Fruit fly (Drosophila melanogaster) whole organism, wandering third instar larva: ENCODE measurements around the gene Glut4EF.

Source experiments
- CG32264 ChIP-seq: fragments of 200-800 bp; sonication (Bioruptor generic); optimal IDR thresholded peaks from 2 replicates; lab custom pipeline; 2016; ENCODE audit warnings: missing biosample characterization, missing genetic modification characterization
- CG9705 ChIP-seq: fragments of 200-800 bp; sonication (Bioruptor generic); optimal IDR thresholded peaks from 2 replicates; lab custom pipeline; 2018; ENCODE audit warnings: missing biosample characterization, mild to moderate bottlenecking, missing genetic modification characterization
- CrebA ChIP-seq: fragments of 200-800 bp; sonication (Bioruptor generic); optimal IDR thresholded peaks from 2 replicates; lab custom pipeline; 2016; ENCODE audit warnings: missing biosample characterization, mild to moderate bottlenecking, missing genetic modification characterization, borderline replicate concordance
- Dfd ChIP-seq: fragments of >200 bp; optimal IDR thresholded peaks from 2 replicates; lab custom pipeline; 2017; ENCODE audit warnings: missing biosample characterization, missing genetic modification characterization
- Dif ChIP-seq: fragments of 200-275, 200-300 bp; sonication (Bioruptor generic); optimal IDR thresholded peaks from 2 replicates; lab custom pipeline; 2018; ENCODE audit warnings: missing biosample characterization, missing genetic modification characterization; ENCODE audit not compliant: partially characterized antibody
- GATAd ChIP-seq: sonication (Bioruptor generic); optimal IDR thresholded peaks from 2 replicates; lab custom pipeline; 2016; ENCODE audit warnings: missing biosample characterization, missing genetic modification characterization
- Hr78 ChIP-seq: fragments of >200 bp; optimal IDR thresholded peaks from 2 replicates; lab custom pipeline; 2017; ENCODE audit warnings: missing biosample characterization, missing genetic modification characterization
- Hr83 ChIP-seq: fragments of 200-300 bp; sonication (Bioruptor generic); optimal IDR thresholded peaks from 2 replicates; lab custom pipeline; 2016; ENCODE audit warnings: missing biosample characterization, mild to moderate bottlenecking, missing genetic modification characterization, moderate library complexity; ENCODE audit not compliant: poor library complexity, severe bottlenecking
- Mio ChIP-seq: sonication (Bioruptor generic); optimal IDR thresholded peaks from 2 replicates; lab custom pipeline; 2016; ENCODE audit warnings: missing biosample characterization, missing genetic modification characterization
- N ChIP-seq: fragments of >200 bp; optimal IDR thresholded peaks from 2 replicates; lab custom pipeline; 2018; ENCODE audit warnings: missing biosample characterization, missing external identifiers, missing genetic modification characterization
- OdsH ChIP-seq: fragments of 200-800 bp; sonication (Bioruptor generic); optimal IDR thresholded peaks from 2 replicates; lab custom pipeline; 2016; ENCODE audit warnings: missing biosample characterization, mild to moderate bottlenecking, missing genetic modification characterization
- Rel ChIP-seq, 2 experiments: fragments of 200-800 bp; sonication (Bioruptor generic) in 1 of 2; optimal IDR thresholded peaks; 2 replicates in 1 of 2; 3 replicates in 1 of 2; lab custom pipeline; 2016 to 2019; ENCODE audit warnings: mild to moderate bottlenecking in 2 of 2, missing biosample characterization in 2 of 2, missing genetic modification characterization in 2 of 2, moderate library complexity in 1 of 2
- Sp1 ChIP-seq: fragments of 200-800 bp; sonication (Bioruptor generic); optimal IDR thresholded peaks from 3 replicates; lab custom pipeline; 2019; ENCODE audit warnings: missing biosample characterization, mild to moderate bottlenecking, missing genetic modification characterization, moderate library complexity
- Vsx2 ChIP-seq: fragments of 200-300, 225-300 bp; sonication (Bioruptor generic); optimal IDR thresholded peaks from 2 replicates; lab custom pipeline; 2018; ENCODE audit warnings: missing biosample characterization, missing genetic modification characterization; ENCODE audit not compliant: partially characterized antibody
- br ChIP-seq: fragments of 200-800 bp; sonication (Bioruptor generic); optimal IDR thresholded peaks from 2 replicates; lab custom pipeline; 2016; ENCODE audit warnings: missing biosample characterization, missing genetic modification characterization
- brk ChIP-seq: fragments of 200-800 bp; sonication (Bioruptor generic); optimal IDR thresholded peaks from 2 replicates; lab custom pipeline; 2016; ENCODE audit warnings: missing biosample characterization, mild to moderate bottlenecking, missing genetic modification characterization
- dmrt93B ChIP-seq: fragments of 200-800 bp; sonication (Bioruptor generic); optimal IDR thresholded peaks from 2 replicates; lab custom pipeline; 2018; ENCODE audit warnings: missing biosample characterization, mild to moderate bottlenecking, missing genetic modification characterization
- ey ChIP-seq: fragments of 200-800 bp; sonication (Bioruptor generic); optimal IDR thresholded peaks from 2 replicates; lab custom pipeline; 2016; ENCODE audit warnings: missing biosample characterization, missing genetic modification characterization
- foxo ChIP-seq, 2 experiments: fragments of 200-800 bp; sonication (Bioruptor generic); optimal IDR thresholded peaks; 2 replicates in 1 of 2; 3 replicates in 1 of 2; lab custom pipeline; 2016 to 2017; ENCODE audit warnings: missing biosample characterization in 2 of 2, missing genetic modification characterization in 2 of 2
- fru ChIP-seq: fragments of 200-800 bp; sonication (Bioruptor generic); optimal IDR thresholded peaks from 3 replicates; lab custom pipeline; 2016; ENCODE audit warnings: missing biosample characterization, mild to moderate bottlenecking, missing genetic modification characterization
- h ChIP-seq: fragments of 200-800 bp; sonication (Bioruptor generic); optimal IDR thresholded peaks from 3 replicates; lab custom pipeline; 2016; ENCODE audit warnings: missing biosample characterization, mild to moderate bottlenecking, missing genetic modification characterization
- jim ChIP-seq: fragments of 175-275, 200-325 bp; sonication (Bioruptor generic); optimal IDR thresholded peaks from 2 replicates; lab custom pipeline; 2016; ENCODE audit warnings: missing biosample characterization, mild to moderate bottlenecking, missing genetic modification characterization
- lola ChIP-seq: fragments of >200 bp; optimal IDR thresholded peaks from 2 replicates; lab custom pipeline; 2017; ENCODE audit warnings: missing biosample characterization, missing genetic modification characterization
- psq ChIP-seq: fragments of 200-800 bp; sonication (Bioruptor generic); optimal IDR thresholded peaks from 3 replicates; lab custom pipeline; 2017; ENCODE audit warnings: missing biosample characterization, mild to moderate bottlenecking, missing genetic modification characterization, moderate library complexity
- rgr ChIP-seq: fragments of 200-800 bp; sonication (Bioruptor generic); optimal IDR thresholded peaks from 3 replicates; lab custom pipeline; 2016; ENCODE audit warnings: missing biosample characterization, mild to moderate bottlenecking, missing genetic modification characterization
- sage ChIP-seq: fragments of 200-800 bp; sonication (Bioruptor generic); optimal IDR thresholded peaks from 2 replicates; lab custom pipeline; 2016; ENCODE audit warnings: missing biosample characterization, mild to moderate bottlenecking, missing genetic modification characterization
- sv ChIP-seq: fragments of 200-800 bp; sonication (Bioruptor generic); optimal IDR thresholded peaks from 3 replicates; lab custom pipeline; 2016; ENCODE audit warnings: missing biosample characterization, missing genetic modification characterization
- tai ChIP-seq: sonication (Bioruptor generic); optimal IDR thresholded peaks from 2 replicates; lab custom pipeline; 2016; ENCODE audit warnings: missing biosample characterization, missing genetic modification characterization
- usp ChIP-seq: fragments of >200 bp; optimal IDR thresholded peaks from 2 replicates; lab custom pipeline; 2017; ENCODE audit warnings: missing biosample characterization, missing genetic modification characterization

The Glut4EF gene

DNA sequence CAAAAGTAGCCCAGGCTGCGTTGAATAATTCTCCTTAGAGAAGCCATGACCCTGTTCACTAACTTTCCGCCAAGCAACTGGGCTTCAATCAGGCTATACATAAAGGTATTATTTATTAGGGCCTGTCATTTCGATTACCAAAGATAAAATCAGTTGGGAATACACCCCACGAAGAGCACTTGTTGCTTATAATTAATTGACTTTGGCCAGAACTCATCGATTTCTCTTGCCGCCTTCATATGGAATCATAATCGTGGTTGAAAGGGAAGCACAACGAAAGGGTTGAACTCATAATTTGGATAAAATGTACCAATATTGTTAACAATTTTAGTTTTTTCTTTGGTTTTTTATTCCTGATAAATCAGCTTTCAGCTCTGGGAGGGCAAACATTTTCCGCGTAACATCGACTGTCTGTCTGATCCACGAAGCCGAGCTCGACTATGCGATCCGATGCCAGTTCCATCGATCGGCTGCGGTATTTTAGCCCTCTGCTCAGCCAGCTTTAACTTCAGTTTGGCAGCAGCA, 122.3 kb downstream of the Glut4EF start, which contains the start of the genes Gr85a and Spn85F:
Gr85a (minus strand) TSS at position 101 of the 525 bp plus-strand sequence.
Spn85F (plus strand) TSS at position 475 of the 525 bp plus-strand sequence.
- TF ChIP-seq Hr78 (GFP tag; lab: Kevin White, UChicago) (no peak), Dif (GFP tag; lab: Kevin White, UChicago) (no peak), lola (GFP tag; lab: Kevin White, UChicago) (no peak), foxo (GFP tag; optimal IDR thresholded peaks at IDR 0.05; lab: Kevin White, UChicago) (no peak), sv (GFP tag; lab: Kevin White, UChicago) (no peak), rgr (no peak), Sp1 (GFP tag; lab: Kevin White, UChicago) (no peak), dmrt93B (no peak), CG9705 (GFP tag; lab: Kevin White, UChicago) (no peak), OdsH (GFP tag; lab: Kevin White, UChicago) (no peak), tai (GFP tag; lab: Kevin White, UChicago) (no peak), usp (GFP tag; lab: Kevin White, UChicago) (no peak), Rel (GFP tag; optimal IDR thresholded peaks at IDR 0.05; lab: Kevin White, UChicago) (no peak), Rel (tag; optimal IDR thresholded peaks at IDR 0.05; lab: Kevin White, UChicago) (no peak), CrebA (GFP tag; lab: Kevin White, UChicago) (no peak), Mio (no peak), sage (no peak), h (GFP tag; lab: Kevin White, UChicago) (no peak), jim (GFP tag; lab: Kevin White, UChicago) (no peak)

- TF ChIP-seq Rel (GFP tag; optimal IDR thresholded peaks at IDR 0.05; lab: Kevin White, UChicago): no peak
- TF ChIP-seq Rel (tag; optimal IDR thresholded peaks at IDR 0.05; lab: Kevin White, UChicago): peak; percentile 32
- TF ChIP-seq psq (GFP tag; lab: Kevin White, UChicago): no peak
- TF ChIP-seq foxo (GFP tag; optimal IDR thresholded peaks at IDR 0.05; lab: Kevin White, UChicago): peak in 1 of 2 experiments; percentile 3
Observed at dm6 chr3R:10001174-10001789, 126.8 kb downstream of the Glut4EF start, which contains the start of gene CG5359. CG5359 (minus strand) TSS chr3R:10001276.

- TF ChIP-seq br (GFP tag; lab: Kevin White, UChicago) (peak; percentile 9), OdsH (GFP tag; lab: Kevin White, UChicago) (no peak), usp (GFP tag; lab: Kevin White, UChicago) (no peak), jim (GFP tag; lab: Kevin White, UChicago) (no peak), psq (GFP tag; lab: Kevin White, UChicago) (no peak), Vsx2 (no peak), sv (GFP tag; lab: Kevin White, UChicago) (no peak), Mio (no peak), GATAd (no peak), Hr83 (GFP tag; lab: Kevin White, UChicago) (no peak), ey (no peak), Sp1 (GFP tag; lab: Kevin White, UChicago) (no peak), N (no peak), tai (GFP tag; lab: Kevin White, UChicago) (no peak), Dif (GFP tag; lab: Kevin White, UChicago) (no peak), brk (GFP tag; lab: Kevin White, UChicago) (no peak), h (GFP tag; lab: Kevin White, UChicago) (peak; percentile 28), Hr78 (GFP tag; lab: Kevin White, UChicago) (no peak), CG32264 (GFP tag; lab: Kevin White, UChicago) (no peak), fru (GFP tag; lab: Kevin White, UChicago) (peak; percentile 13), Dfd (GFP tag; lab: Kevin White, UChicago) (no peak)
Observed at dm6 chr3R:10024032-10024712, 149.7 kb downstream of the Glut4EF start.

DNA sequence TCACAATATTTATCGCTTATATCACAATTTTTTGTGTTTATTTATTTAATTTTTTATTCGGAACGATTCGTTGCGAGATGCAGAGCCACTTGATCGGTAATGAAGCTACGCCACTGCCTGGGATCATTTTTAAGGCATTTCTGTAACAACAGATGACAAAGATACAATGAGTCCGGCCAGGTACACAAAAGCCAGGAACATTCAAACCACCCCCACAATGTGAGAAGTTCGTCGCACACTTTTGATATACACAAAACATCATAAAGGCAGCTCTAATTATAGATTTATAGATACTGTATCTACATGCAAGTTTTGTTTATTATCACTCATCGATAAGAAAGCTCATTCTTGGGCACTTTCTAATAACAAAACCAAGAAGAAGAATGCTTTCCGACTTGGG, 150.6 kb downstream of the Glut4EF start, which contains the start of gene CG31407:
CG31407 (minus strand) TSS at position 101 of the 400 bp plus-strand sequence.
- no peak for TF ChIP-seq Vsx2
- TF ChIP-seq, all 38 proteins: peak for 0
